Fruit fly (Drosophila melanogaster): Measurements from ENCODE around the gene CG32638.
A peak's percentile ranks its signal among the peaks of the same experiment; 100 is the strongest.

The CG32638 gene

dm6 chrX:13154783-13155182, 26.2 kb upstream of the CG32638 start, which contains the start of the genes CG4318 and CG4332:
Gene CG4318, minus strand, starts transcription at chrX:13154924.
Gene CG4332, plus strand, starts transcription at chrX:13155038.
- TF ChIP-seq CG7745 (tag; optimal IDR thresholded peaks at IDR 0.05) (no peak), CG2116 (GFP tag; optimal IDR thresholded peaks at IDR 0.05) (peak; percentile 41), unc-4 (GFP tag; IDR thresholded peaks at IDR 0.05; ENCODE audit: partially characterized antibody) (peak; percentile 86), pzg (GFP tag; optimal IDR thresholded peaks at IDR 0.05) (peak; percentile 53), so (GFP tag; IDR thresholded peaks at IDR 0.05) (no peak), Usf (GFP tag; optimal IDR thresholded peaks at IDR 0.05) (no peak), CG10147 (GFP tag; optimal IDR thresholded peaks at IDR 0.05) (no peak), CG3995 (GFP tag; optimal IDR thresholded peaks at IDR 0.05) (peak; percentile 36), CG7963 (GFP tag; IDR thresholded peaks at IDR 0.05; ENCODE audit: partially characterized antibody) (peak; percentile 68), CG6791 (GFP tag; IDR thresholded peaks at IDR 0.05; ENCODE audit: partially characterized antibody) (peak; percentile 90), CG4854 (GFP tag; optimal IDR thresholded peaks at IDR 0.05) (no peak), dysf (GFP tag; IDR thresholded peaks at IDR 0.05) (no peak), aop (GFP tag; IDR thresholded peaks at IDR 0.05) (no peak), nau (GFP tag; optimal IDR thresholded peaks at IDR 0.05) (no peak), CG3847 (GFP tag; IDR thresholded peaks at IDR 0.05) (no peak), CG17612 (GFP tag; IDR thresholded peaks at IDR 0.05) (no peak), ERR (GFP tag; optimal IDR thresholded peaks at IDR 0.05) (no peak), NC2α (GFP tag; optimal IDR thresholded peaks at IDR 0.05) (no peak), CG9437 (GFP tag; optimal IDR thresholded peaks at IDR 0.05) (no peak), C15 (GFP tag; IDR thresholded peaks at IDR 0.05) (no peak), gro (GFP tag; optimal IDR thresholded peaks at IDR 0.05) (no peak), bbx (GFP tag; IDR thresholded peaks at IDR 0.05; ENCODE audit: partially characterized antibody) (peak; percentile 94), CoRest (tag; optimal IDR thresholded peaks at IDR 0.05) (peak; percentile 4), Dref (GFP tag; IDR thresholded peaks at IDR 0.05) (peak; percentile 82), CG7928 (GFP tag; optimal IDR thresholded peaks at IDR 0.05) (peak; percentile 59), gsb-n (tag; optimal IDR thresholded peaks at IDR 0.05) (no peak), sna (GFP tag; IDR thresholded peaks at IDR 0.05; ENCODE audit: partially characterized antibody) (peak; percentile 88), CG1792 (GFP tag; optimal IDR thresholded peaks at IDR 0.05) (no peak), GATAe (GFP tag; conservative IDR thresholded peaks at IDR 0.05) (no peak), tx (GFP tag; optimal IDR thresholded peaks at IDR 0.05) (no peak), maf-S (GFP tag; optimal IDR thresholded peaks at IDR 0.05) (no peak), fd102C (GFP tag; optimal IDR thresholded peaks at IDR 0.05) (no peak), CG4617 (GFP tag; optimal IDR thresholded peaks at IDR 0.05; ENCODE audit: borderline replicate concordance) (peak; percentile 2), Myb (GFP tag; optimal IDR thresholded peaks at IDR 0.05) (peak; percentile 92), ftz-f1 (GFP tag; optimal IDR thresholded peaks at IDR 0.05) (peak; percentile 2), exex (tag; optimal IDR thresholded peaks at IDR 0.05) (no peak), CG30020 (tag; optimal IDR thresholded peaks at IDR 0.05) (no peak), chinmo (GFP tag; IDR thresholded peaks at IDR 0.05; ENCODE audit: partially characterized antibody) (peak; percentile 85; the same call in 1 of the 4 replicates), MBD-R2 (GFP tag; IDR thresholded peaks at IDR 0.05) (peak; percentile 87), prd (optimal IDR thresholded peaks at IDR 0.05) (no peak), prd (GFP tag; IDR thresholded peaks at IDR 0.05) (no peak), Mrtf (GFP tag; IDR thresholded peaks at IDR 0.05) (no peak), HLH4C (GFP tag; IDR thresholded peaks at IDR 0.05; ENCODE audit: partially characterized antibody) (peak; percentile 81), kah (GFP tag; optimal IDR thresholded peaks at IDR 0.05) (no peak), CG18619 (GFP tag; optimal IDR thresholded peaks at IDR 0.05) (no peak), BEAF-32 (GFP tag; optimal IDR thresholded peaks at IDR 0.05) (peak; percentile 79), amos (GFP tag; IDR thresholded peaks at IDR 0.05; ENCODE audit: partially characterized antibody) (peak; percentile 89), esg (GFP tag; conservative IDR thresholded peaks at IDR 0.05) (no peak), odd (GFP tag; optimal IDR thresholded peaks at IDR 0.05) (no peak), Fer3 (tag; optimal IDR thresholded peaks at IDR 0.05) (no peak), CG17829 (tag; optimal IDR thresholded peaks at IDR 0.05) (no peak)
